Worm (Caenorhabditis elegans) whole organism, young adult: ENCODE results near the gene T21C9.9.

Source experiments
- F33H1.4 ChIP-seq: fragments of 200-800 bp; sonication (Bioruptor generic); IDR thresholded peaks from 2 replicates; pipeline ENCODE4 v1.3.6; 2022; ENCODE audit warnings: missing genetic modification reagents, missing genetic modification characterization, missing compliant biosample characterization
- F39B2.1 ChIP-seq: fragments of 200-800 bp; sonication (Bioruptor generic); IDR thresholded peaks from 2 replicates; pipeline ENCODE4 v1.3.6; 2022; ENCODE audit warnings: missing genetic modification reagents, missing genetic modification characterization, missing compliant biosample characterization
- Y67H2A.10 ChIP-seq: fragments of 200-800 bp; sonication (Bioruptor generic); conservative IDR thresholded peaks from 2 replicates; pipeline ENCODE4 v1.3.6; 2022; ENCODE audit warnings: missing genetic modification reagents, missing genetic modification characterization, missing compliant biosample characterization
- ama-1 ChIP-seq, 3 experiments: fragments of 150-350 bp in 1 of 3; sonication (generic microtip) in 2 of 3; optimal IDR thresholded peaks; 2 replicates each; lab custom pipeline; 2014 to 2018; ENCODE audit warnings: missing biosample characterization in 2 of 3, missing genetic modification characterization in 2 of 3, missing genetic modification reagents in 2 of 3
- lag-1 ChIP-seq: fragments of 200-800 bp; sonication (Bioruptor generic); IDR thresholded peaks from 2 replicates; pipeline ENCODE4 v1.3.6; 2022; ENCODE audit warnings: missing genetic modification reagents, missing genetic modification characterization, missing compliant biosample characterization
- rcor-1 ChIP-seq: fragments of 200-800 bp; sonication (Bioruptor generic); IDR thresholded peaks from 2 replicates; pipeline ENCODE4 v1.3.6; 2022; ENCODE audit warnings: missing genetic modification reagents, missing genetic modification characterization, missing compliant biosample characterization

DNA sequence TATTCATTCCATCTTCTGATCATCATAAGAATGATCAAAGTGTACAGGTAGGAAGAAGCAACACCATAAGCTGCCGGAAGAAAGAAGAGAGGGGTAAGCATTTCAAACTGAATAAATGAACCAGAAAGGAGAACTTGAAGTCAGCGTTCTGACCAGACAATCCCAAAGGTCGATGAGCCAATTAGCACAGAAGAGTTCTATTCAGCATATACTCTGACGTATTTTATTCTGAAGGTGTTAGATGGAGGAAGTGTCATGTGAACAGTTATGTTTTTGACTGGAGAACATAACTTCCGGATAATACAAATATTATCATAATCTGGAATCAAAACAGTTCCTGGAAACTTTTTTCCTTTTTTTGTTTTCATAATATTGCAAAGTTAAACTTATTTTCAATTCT, 3.7 kb downstream of the T21C9.9 start, which contains the start of gene srg-32:
- TF ChIP-seq rcor-1 (no peak), Y67H2A.10 (GFP tag; lab: Robert Waterston, UW) (no peak), F39B2.1 (no peak), F33H1.4 (GFP tag; lab: Robert Waterston, UW) (no peak), lag-1 (GFP tag; lab: Robert Waterston, UW) (no peak), ama-1 (optimal IDR thresholded peaks at IDR 0.05; lab: Kevin White, UChicago) (no peak), ama-1 (GFP tag; optimal IDR thresholded peaks at IDR 0.05; lab: Kevin White, UChicago) (no peak)
